Fruit fly (Drosophila melanogaster): ENCODE data around the gene CG3119.

Gene CG3119

dm6 chr2L:2851589-2851988 is 14.0 kb upstream of the CG3119 start:
- TF ChIP-seq Mio (GFP tag; optimal IDR thresholded peaks at IDR 0.05), result no peak
- no peak for TF ChIP-seq tai (GFP tag; optimal IDR thresholded peaks at IDR 0.05)
- no peak for TF ChIP-seq dmrt93B (GFP tag; optimal IDR thresholded peaks at IDR 0.05)
- TF ChIP-seq Hnf4 (GFP tag; optimal IDR thresholded peaks at IDR 0.05), result no peak
- no peak for TF ChIP-seq lola (GFP tag; optimal IDR thresholded peaks at IDR 0.05)
- TF ChIP-seq sv (GFP tag; optimal IDR thresholded peaks at IDR 0.05), result no peak
- no peak for TF ChIP-seq CrebA (GFP tag; optimal IDR thresholded peaks at IDR 0.05; ENCODE audit: borderline replicate concordance)
- no peak for TF ChIP-seq dsf (GFP tag; optimal IDR thresholded peaks at IDR 0.05; ENCODE audit: borderline replicate concordance)
- TF ChIP-seq Vsx2 (GFP tag; optimal IDR thresholded peaks at IDR 0.05; ENCODE audit: partially characterized antibody), result no peak
- no peak for TF ChIP-seq Myc (optimal IDR thresholded peaks at IDR 0.05)
- no peak for TF ChIP-seq foxo (GFP tag; optimal IDR thresholded peaks at IDR 0.05)
- no peak for TF ChIP-seq N (GFP tag; optimal IDR thresholded peaks at IDR 0.05)
- TF ChIP-seq Abd-B (GFP tag; optimal IDR thresholded peaks at IDR 0.05), result no peak
- no peak for TF ChIP-seq Hr83 (GFP tag; optimal IDR thresholded peaks at IDR 0.05; ENCODE audit: poor library complexity, severe bottlenecking)
- TF ChIP-seq Hr78 (GFP tag; optimal IDR thresholded peaks at IDR 0.05), result no peak
- no peak for TF ChIP-seq jim (GFP tag; optimal IDR thresholded peaks at IDR 0.05)
- no peak for TF ChIP-seq Sp1 (GFP tag; optimal IDR thresholded peaks at IDR 0.05)
- TF ChIP-seq GATAd (GFP tag; optimal IDR thresholded peaks at IDR 0.05), result no peak
- no peak for TF ChIP-seq OdsH (GFP tag; optimal IDR thresholded peaks at IDR 0.05)

DNA sequence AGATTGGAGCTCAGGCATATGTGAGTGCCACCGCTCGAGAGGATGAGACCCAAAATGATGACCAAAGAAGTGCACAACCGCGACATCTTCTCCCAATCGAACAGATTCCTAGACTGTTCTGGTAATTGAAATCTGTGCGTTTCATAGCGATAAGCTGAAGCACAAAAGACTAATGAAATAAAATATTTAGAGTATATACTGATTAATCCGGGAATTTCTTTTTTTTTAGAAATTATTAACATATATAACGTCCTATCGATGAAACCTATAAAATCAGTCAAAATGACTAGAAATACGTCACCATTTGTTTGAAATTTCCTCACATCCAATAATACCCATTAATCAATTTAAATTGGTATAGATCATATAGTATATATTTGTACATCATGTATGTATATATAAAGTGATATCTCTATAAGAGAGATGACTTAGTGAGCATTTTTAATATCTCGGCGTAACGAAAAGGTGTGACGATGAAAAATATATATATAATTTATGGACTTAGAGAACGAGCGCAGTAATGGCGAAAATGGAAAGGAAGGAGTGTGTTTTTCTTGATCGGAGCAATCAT is 9.6 kb upstream of the CG3119 start, which contains the start of the genes CG3117 and CG2983:
Gene CG3117 (minus strand): TSS at position 101 of the 571 bp plus-strand sequence.
Gene CG2983 (plus strand): TSS at position 521 of the 571 bp plus-strand sequence.
- TF ChIP-seq pan (optimal IDR thresholded peaks at IDR 0.05) (no peak), Mio (GFP tag; optimal IDR thresholded peaks at IDR 0.05) (no peak), Hr78 (GFP tag; optimal IDR thresholded peaks at IDR 0.05) (no peak), Rel (GFP tag; optimal IDR thresholded peaks at IDR 0.05) (no peak), Rel (tag; optimal IDR thresholded peaks at IDR 0.05) (peak; percentile 81)

DNA sequence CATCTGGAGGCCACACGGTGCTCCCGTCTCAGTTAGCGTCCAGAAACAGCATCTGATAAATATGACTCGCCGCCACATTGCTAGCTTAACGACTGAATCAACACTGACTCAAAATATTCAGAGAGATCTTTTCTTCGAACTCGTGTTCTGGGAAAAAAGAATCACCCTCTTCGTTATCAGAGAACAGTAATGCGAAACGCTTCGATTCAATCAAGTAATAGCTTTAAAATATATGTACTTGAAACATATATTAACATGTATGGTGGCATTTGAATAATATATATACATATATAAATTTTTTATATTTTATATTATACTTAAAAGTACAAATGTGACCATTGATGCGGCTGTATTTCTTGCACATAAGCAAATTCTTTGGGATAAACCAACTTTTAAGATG is 8.0 kb upstream of the CG3119 start, which contains the start of gene CG18557:
Gene CG18557 (minus strand): TSS at position 101 of the 400 bp plus-strand sequence.
- TF ChIP-seq Rel (GFP tag; optimal IDR thresholded peaks at IDR 0.05), result no peak
- TF ChIP-seq Rel (tag; optimal IDR thresholded peaks at IDR 0.05), result peak; percentile 31
- TF ChIP-seq fru (GFP tag; optimal IDR thresholded peaks at IDR 0.05), result peak; percentile 1
- no peak for TF ChIP-seq Sp1 (GFP tag; optimal IDR thresholded peaks at IDR 0.05)

- TF ChIP-seq lola (GFP tag; optimal IDR thresholded peaks at IDR 0.05) (no peak), psq (GFP tag; optimal IDR thresholded peaks at IDR 0.05) (no peak), Hnf4 (GFP tag; optimal IDR thresholded peaks at IDR 0.05) (no peak)
These were observed 6.8 kb upstream of the CG3119 start, which contains the start of gene CG18558 for dm6 chr2L:2844413-2844812. CG18558 (minus strand) TSS chr2L:2844513.

DNA sequence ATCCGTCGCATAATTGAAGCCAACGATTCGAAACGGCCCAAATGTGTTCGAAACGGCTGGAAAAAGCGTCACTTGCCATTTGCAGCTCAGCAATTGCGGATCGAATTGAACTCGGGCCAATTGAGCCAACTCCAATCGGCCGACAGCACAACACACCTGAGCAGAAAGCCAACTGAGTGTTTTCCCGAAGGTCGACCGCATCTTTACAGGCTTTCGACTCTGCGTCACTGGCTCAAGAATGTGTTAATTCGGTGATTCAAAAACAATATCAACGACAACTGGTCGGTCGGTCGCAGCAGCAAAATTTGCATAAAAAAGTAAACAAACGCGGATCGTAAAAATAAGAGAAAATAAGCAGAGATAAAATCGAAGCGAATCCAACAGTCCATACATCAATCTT is 2.7 kb upstream of the CG3119 start:
- no peak for TF ChIP-seq rgr (GFP tag; optimal IDR thresholded peaks at IDR 0.05)
- TF ChIP-seq Hr78 (GFP tag; optimal IDR thresholded peaks at IDR 0.05), result no peak
- no peak for TF ChIP-seq pan (optimal IDR thresholded peaks at IDR 0.05)
- no peak for TF ChIP-seq Hnf4 (GFP tag; optimal IDR thresholded peaks at IDR 0.05)
- TF ChIP-seq HLH106 (tag; optimal IDR thresholded peaks at IDR 0.05), result no peak
- no peak for TF ChIP-seq fru (GFP tag; optimal IDR thresholded peaks at IDR 0.05)
- TF ChIP-seq brk (GFP tag; optimal IDR thresholded peaks at IDR 0.05), result no peak
- no peak for TF ChIP-seq Mio (GFP tag; optimal IDR thresholded peaks at IDR 0.05)
- no peak for TF ChIP-seq Rel (GFP tag; optimal IDR thresholded peaks at IDR 0.05)
- no peak for TF ChIP-seq Rel (tag; optimal IDR thresholded peaks at IDR 0.05)
- TF ChIP-seq Vsx2 (GFP tag; optimal IDR thresholded peaks at IDR 0.05; ENCODE audit: partially characterized antibody), result no peak
- TF ChIP-seq GATAd (GFP tag; optimal IDR thresholded peaks at IDR 0.05), result no peak

- TF ChIP-seq CG9705 (GFP tag; optimal IDR thresholded peaks at IDR 0.05) (no peak), HLH106 (tag; optimal IDR thresholded peaks at IDR 0.05) (no peak), CG32264 (GFP tag; optimal IDR thresholded peaks at IDR 0.05) (no peak), lola (GFP tag; optimal IDR thresholded peaks at IDR 0.05) (no peak), sv (GFP tag; optimal IDR thresholded peaks at IDR 0.05) (no peak), Myc (optimal IDR thresholded peaks at IDR 0.05) (no peak), usp (GFP tag; optimal IDR thresholded peaks at IDR 0.05) (no peak), Dfd (GFP tag; optimal IDR thresholded peaks at IDR 0.05) (no peak), Rel (GFP tag; optimal IDR thresholded peaks at IDR 0.05) (no peak), Rel (tag; optimal IDR thresholded peaks at IDR 0.05) (no peak), jim (GFP tag; optimal IDR thresholded peaks at IDR 0.05) (no peak), dmrt93B (GFP tag; optimal IDR thresholded peaks at IDR 0.05) (no peak), Dif (GFP tag; optimal IDR thresholded peaks at IDR 0.05; ENCODE audit: partially characterized antibody) (no peak)
These were observed 2.2 kb upstream of the CG3119 start, which contains the start of gene CG2975 for dm6 chr2L:2839850-2840249. CG2975 (plus strand) TSS chr2L:2840124.

Data from whole organism, wandering third instar larva.